Worm (Caenorhabditis elegans) whole organism, mixed stage, embryonic: Measurements from ENCODE around the gene ugt-41.

Source experiments
- M03D4.4 ChIP-seq: sonication (generic microtip); optimal IDR thresholded peaks from 2 replicates; lab custom pipeline; 2017; ENCODE audit warnings: mild to moderate bottlenecking, missing genetic modification characterization, missing compliant biosample characterization
- bed-3 ChIP-seq: fragments of 200-800 bp; sonication (Bioruptor generic); optimal IDR thresholded peaks from 3 replicates; lab custom pipeline; 2018; ENCODE audit warnings: mild to moderate bottlenecking, missing genetic modification characterization, moderate library complexity, missing compliant biosample characterization
- blmp-1 ChIP-seq: fragments of 150-350 bp; optimal IDR thresholded peaks from 2 replicates; lab custom pipeline; 2014; ENCODE audit warnings: missing biosample characterization, missing genetic modification characterization
- ceh-39 ChIP-seq: fragments of 150-350 bp; optimal IDR thresholded peaks from 2 replicates; lab custom pipeline; 2014; ENCODE audit warnings: missing biosample characterization, missing genetic modification characterization
- ceh-43 ChIP-seq: fragments of 200-800 bp; sonication (Bioruptor generic); optimal IDR thresholded peaks from 2 replicates; lab custom pipeline; 2018; ENCODE audit warnings: mild to moderate bottlenecking, missing genetic modification characterization, moderate library complexity, missing compliant biosample characterization
- ceh-83 ChIP-seq: fragments of 200-800 bp; sonication (Bioruptor generic); optimal IDR thresholded peaks from 2 replicates; lab custom pipeline; 2018; ENCODE audit warnings: mild to moderate bottlenecking, missing genetic modification characterization, missing compliant biosample characterization
- ces-1 ChIP-seq: fragments of 150-350 bp; optimal IDR thresholded peaks from 2 replicates; lab custom pipeline; 2014; ENCODE audit warnings: missing biosample characterization, missing genetic modification reagents, missing genetic modification characterization
- cnd-1 ChIP-seq: fragments of 200-800 bp; sonication (Bioruptor generic); optimal IDR thresholded peaks from 2 replicates; lab custom pipeline; 2018; ENCODE audit warnings: mild to moderate bottlenecking, missing genetic modification characterization, missing compliant biosample characterization
- drap-1 ChIP-seq: fragments of 200-800 bp; sonication (Bioruptor generic); optimal IDR thresholded peaks from 3 replicates; lab custom pipeline; 2018; ENCODE audit warnings: mild to moderate bottlenecking, missing genetic modification characterization, missing compliant biosample characterization
- elt-1 ChIP-seq: sonication (generic microtip); optimal IDR thresholded peaks from 2 replicates; lab custom pipeline; 2017; ENCODE audit warnings: missing genetic modification characterization, mild to moderate bottlenecking, missing compliant biosample characterization, antibody characterized with exemption, moderate library complexity, borderline replicate concordance; ENCODE audit not compliant: insufficient read depth
- elt-3 ChIP-seq: fragments of 150-350 bp; optimal IDR thresholded peaks from 2 replicates; lab custom pipeline; 2014; ENCODE audit warnings: missing biosample characterization, missing genetic modification characterization
- flh-1 ChIP-seq: fragments of 200-800 bp; sonication (Bioruptor generic); optimal IDR thresholded peaks from 2 replicates; lab custom pipeline; 2018; ENCODE audit warnings: mild to moderate bottlenecking, missing genetic modification characterization, moderate library complexity, missing compliant biosample characterization
- ham-2 ChIP-seq: fragments of 200-800 bp; sonication (Bioruptor generic); optimal IDR thresholded peaks from 2 replicates; lab custom pipeline; 2018; ENCODE audit warnings: mild to moderate bottlenecking, missing genetic modification characterization, missing compliant biosample characterization
- hlh-1 ChIP-seq: fragments of 150-350 bp; optimal IDR thresholded peaks from 2 replicates; lab custom pipeline; 2014; ENCODE audit warnings: missing biosample characterization, missing genetic modification reagents, missing genetic modification characterization
- lin-13 ChIP-seq: fragments of 150-350 bp; optimal IDR thresholded peaks from 2 replicates; lab custom pipeline; 2014; ENCODE audit warnings: missing biosample characterization, missing genetic modification characterization
- lin-32 ChIP-seq: fragments of 200-800 bp; sonication (Bioruptor generic); optimal IDR thresholded peaks from 2 replicates; lab custom pipeline; 2018; ENCODE audit warnings: mild to moderate bottlenecking, missing genetic modification characterization, missing compliant biosample characterization
- lsy-2 ChIP-seq: fragments of 150-350 bp; optimal IDR thresholded peaks from 2 replicates; lab custom pipeline; 2014; ENCODE audit warnings: missing biosample characterization, missing genetic modification characterization
- mep-1 ChIP-seq: fragments of 150-350 bp; optimal IDR thresholded peaks from 2 replicates; lab custom pipeline; 2017; ENCODE audit warnings: missing biosample characterization, missing genetic modification reagents, missing genetic modification characterization, inconsistent platforms
- mls-2 ChIP-seq: sonication (generic microtip); optimal IDR thresholded peaks from 2 replicates; lab custom pipeline; 2016; ENCODE audit warnings: mild to moderate bottlenecking, missing genetic modification characterization, moderate library complexity, missing compliant biosample characterization
- nhr-12 ChIP-seq: fragments of 150-350 bp; optimal IDR thresholded peaks from 2 replicates; lab custom pipeline; 2014; ENCODE audit warnings: missing biosample characterization, missing genetic modification characterization
- nhr-2 ChIP-seq: fragments of 150-350 bp; optimal IDR thresholded peaks from 2 replicates; lab custom pipeline; 2014; ENCODE audit warnings: missing biosample characterization, missing genetic modification characterization
- nhr-237 ChIP-seq: fragments of 150-350 bp; optimal IDR thresholded peaks from 2 replicates; lab custom pipeline; 2014; ENCODE audit warnings: missing biosample characterization, missing genetic modification characterization
- nhr-76 ChIP-seq: sonication (generic microtip); optimal IDR thresholded peaks from 2 replicates; lab custom pipeline; 2017; ENCODE audit warnings: missing biosample characterization, missing genetic modification characterization
- pha-4 ChIP-seq: fragments of 150-350 bp; optimal IDR thresholded peaks from 2 replicates; lab custom pipeline; 2018; ENCODE audit warnings: missing biosample characterization, missing genetic modification reagents, missing genetic modification characterization
- snpc-4 ChIP-seq: fragments of 150-350 bp; optimal IDR thresholded peaks from 2 replicates; lab custom pipeline; 2014; ENCODE audit warnings: missing biosample characterization, missing genetic modification characterization
- sptf-1 ChIP-seq: sonication (generic microtip); optimal IDR thresholded peaks from 2 replicates; lab custom pipeline; 2017; ENCODE audit warnings: mild to moderate bottlenecking, missing genetic modification characterization, moderate library complexity, missing compliant biosample characterization
- tbx-8 ChIP-seq: fragments of 200-800 bp; sonication (Bioruptor generic); optimal IDR thresholded peaks from 2 replicates; lab custom pipeline; 2018; ENCODE audit warnings: mild to moderate bottlenecking, missing genetic modification characterization, moderate library complexity, missing compliant biosample characterization
- unc-120 ChIP-seq: sonication (generic microtip); optimal IDR thresholded peaks from 2 replicates; lab custom pipeline; 2017; ENCODE audit warnings: missing genetic modification characterization, missing compliant biosample characterization; ENCODE audit not compliant: poor library complexity, severe bottlenecking
- unc-39 ChIP-seq: fragments of 150-350 bp; optimal IDR thresholded peaks from 2 replicates; lab custom pipeline; 2014; ENCODE audit warnings: missing biosample characterization, missing genetic modification characterization
- unc-62 ChIP-seq: fragments of 150-350 bp; optimal IDR thresholded peaks from 2 replicates; lab custom pipeline; 2014; ENCODE audit warnings: missing biosample characterization, missing genetic modification reagents, missing genetic modification characterization
- zip-8 ChIP-seq: fragments of 150-350 bp; optimal IDR thresholded peaks from 2 replicates; lab custom pipeline; 2014; ENCODE audit warnings: missing biosample characterization, missing genetic modification characterization
- ztf-11 ChIP-seq: fragments of 150-350 bp; optimal IDR thresholded peaks from 2 replicates; lab custom pipeline; 2014; ENCODE audit warnings: missing biosample characterization, missing genetic modification characterization

ugt-41 gene

ce11 chrV:7198403-7198802 lies 35.0 kb upstream of the ugt-41 start:
- TF ChIP-seq tbx-8 (GFP tag; lab: Kevin White, UChicago) = no peak
- TF ChIP-seq bed-3 (GFP tag; lab: Kevin White, UChicago) = no peak
- TF ChIP-seq zip-8 (tag; lab: Kevin White, UChicago) = no peak
- TF ChIP-seq flh-1 (GFP tag; lab: Kevin White, UChicago) = no peak
- no peak for TF ChIP-seq blmp-1
- no peak for TF ChIP-seq ceh-43
- no peak for TF ChIP-seq ces-1 (GFP tag; lab: Kevin White, UChicago)
- TF ChIP-seq lin-13 (tag; lab: Kevin White, UChicago) = no peak
- no peak for TF ChIP-seq nhr-237 (tag; lab: Kevin White, UChicago)
- TF ChIP-seq snpc-4 = no peak
- no peak for TF ChIP-seq lin-32 (GFP tag; lab: Kevin White, UChicago)
- TF ChIP-seq M03D4.4 (tag; lab: Kevin White, UChicago) = no peak
- no peak for TF ChIP-seq nhr-12 (tag; lab: Kevin White, UChicago)
- TF ChIP-seq unc-39 (tag; lab: Kevin White, UChicago) = no peak

ce11 chrV:7197036-7197435 lies 33.6 kb upstream of the ugt-41 start:
- no peak for TF ChIP-seq mep-1 (tag; lab: Kevin White, UChicago)
- TF ChIP-seq, all 35 proteins: peak for 0

ce11 chrV:7196498-7196966 lies 33.1 kb upstream of the ugt-41 start, which contains the start of gene F09G2.2:
F09G2.2 (plus strand) TSS chrV:7196916.
- TF ChIP-seq nhr-76 (tag; lab: Kevin White, UChicago) (no peak), lin-13 (tag; lab: Kevin White, UChicago) (peak; percentile 97), drap-1 (GFP tag; lab: Kevin White, UChicago) (peak; percentile 24), ceh-39 (tag; lab: Kevin White, UChicago) (peak; percentile 93), ztf-11 (tag; lab: Kevin White, UChicago) (peak; percentile 63), bed-3 (GFP tag; lab: Kevin White, UChicago) (no peak), unc-39 (tag; lab: Kevin White, UChicago) (peak; percentile 29), snpc-4 (no peak), ham-2 (GFP tag; lab: Kevin White, UChicago) (no peak), mls-2 (peak; percentile 21), lsy-2 (tag; lab: Kevin White, UChicago) (peak; percentile 73), lin-32 (GFP tag; lab: Kevin White, UChicago) (no peak), M03D4.4 (tag; lab: Kevin White, UChicago) (peak; percentile 20), cnd-1 (tag; lab: Kevin White, UChicago) (peak; percentile 28), unc-120 (tag; lab: Kevin White, UChicago) (peak; percentile 79), nhr-237 (tag; lab: Kevin White, UChicago) (peak; percentile 87), elt-3 (no peak), nhr-2 (tag; lab: Kevin White, UChicago) (peak; percentile 30), tbx-8 (GFP tag; lab: Kevin White, UChicago) (no peak), ces-1 (GFP tag; lab: Kevin White, UChicago) (peak; percentile 76), mep-1 (tag; lab: Kevin White, UChicago) (peak; percentile 95), elt-1 (peak; percentile 38), zip-8 (tag; lab: Kevin White, UChicago) (no peak), ceh-83 (GFP tag; lab: Kevin White, UChicago) (peak; percentile 46), pha-4 (tag; lab: Kevin White, UChicago) (peak; percentile 96)
- TF ChIP-seq, all 35 proteins: peak for 17

ce11 chrV:7196037-7196436 lies 32.6 kb upstream of the ugt-41 start, which contains the start of gene attf-2:
attf-2 (minus strand) TSS chrV:7196137.
- TF ChIP-seq hlh-1 (tag; lab: Kevin White, UChicago) (no peak), unc-62 (GFP tag; lab: Kevin White, UChicago) (no peak), tbx-8 (GFP tag; lab: Kevin White, UChicago) (no peak), snpc-4 (no peak), blmp-1 (no peak), ceh-83 (GFP tag; lab: Kevin White, UChicago) (no peak), pha-4 (tag; lab: Kevin White, UChicago) (no peak), elt-1 (no peak), lin-32 (GFP tag; lab: Kevin White, UChicago) (no peak), zip-8 (tag; lab: Kevin White, UChicago) (no peak), sptf-1 (tag; lab: Kevin White, UChicago) (no peak), nhr-76 (tag; lab: Kevin White, UChicago) (no peak), nhr-2 (tag; lab: Kevin White, UChicago) (no peak), elt-3 (no peak), ztf-11 (tag; lab: Kevin White, UChicago) (no peak), ham-2 (GFP tag; lab: Kevin White, UChicago) (no peak), bed-3 (GFP tag; lab: Kevin White, UChicago) (no peak), ces-1 (GFP tag; lab: Kevin White, UChicago) (no peak), lin-13 (tag; lab: Kevin White, UChicago) (no peak), unc-39 (tag; lab: Kevin White, UChicago) (no peak)
